Worm (Caenorhabditis elegans) whole organism, late embryonic: ENCODE results near the gene fbxb-96.
"Not testable (repeated sequence)": the region's sequence is repeated elsewhere in the genome, so short reads cannot be mapped to it uniquely, and the experiment has no call there.

Experiments
- C08G9.2 ChIP-seq: sonication (generic microtip); optimal IDR thresholded peaks from 2 replicates; lab custom pipeline; 2016; ENCODE audit warnings: mild to moderate bottlenecking, missing genetic modification characterization, moderate library complexity, missing compliant biosample characterization
- F13H6.1 ChIP-seq: sonication (generic microtip); optimal IDR thresholded peaks from 2 replicates; lab custom pipeline; 2016; ENCODE audit warnings: missing genetic modification characterization, missing compliant biosample characterization
- K02D7.2 ChIP-seq: sonication (generic microtip); optimal IDR thresholded peaks from 2 replicates; lab custom pipeline; 2017; ENCODE audit warnings: mild to moderate bottlenecking, missing genetic modification characterization, missing compliant biosample characterization
- T23F11.4 ChIP-seq: fragments of 200-800 bp; sonication (Bioruptor generic); optimal IDR thresholded peaks from 2 replicates; lab custom pipeline; 2018; ENCODE audit warnings: mild to moderate bottlenecking, missing genetic modification characterization, missing compliant biosample characterization
- Y22D7AL.16 ChIP-seq: sonication (generic microtip); optimal IDR thresholded peaks from 2 replicates; lab custom pipeline; 2016; ENCODE audit warnings: missing genetic modification characterization, missing compliant biosample characterization
- ahr-1 ChIP-seq: sonication (generic microtip); optimal IDR thresholded peaks from 2 replicates; lab custom pipeline; 2016; ENCODE audit warnings: missing genetic modification characterization, missing compliant biosample characterization
- ama-1 ChIP-seq: fragments of 150-350 bp; optimal IDR thresholded peaks from 2 replicates; lab custom pipeline; 2014
- ceh-19 ChIP-seq: fragments of 200-800 bp; sonication (Bioruptor generic); optimal IDR thresholded peaks from 2 replicates; lab custom pipeline; 2018; ENCODE audit warnings: mild to moderate bottlenecking, missing genetic modification characterization, missing compliant biosample characterization
- ceh-2 ChIP-seq: sonication (generic microtip); optimal IDR thresholded peaks from 2 replicates; lab custom pipeline; 2016; ENCODE audit warnings: missing genotype, missing genetic modification characterization, missing compliant biosample characterization
- ceh-22 ChIP-seq: sonication (generic microtip); optimal IDR thresholded peaks from 2 replicates; lab custom pipeline; 2017; ENCODE audit warnings: missing biosample characterization, missing genetic modification characterization
- ceh-24 ChIP-seq: sonication (generic microtip); optimal IDR thresholded peaks from 2 replicates; lab custom pipeline; 2016; ENCODE audit warnings: mild to moderate bottlenecking, missing genetic modification characterization, missing compliant biosample characterization
- ceh-30 ChIP-seq: fragments of 150-350 bp; optimal IDR thresholded peaks from 2 replicates; lab custom pipeline; 2014; ENCODE audit warnings: missing biosample characterization, missing genetic modification characterization
- ceh-31 ChIP-seq: sonication (generic microtip); optimal IDR thresholded peaks from 2 replicates; lab custom pipeline; 2016; ENCODE audit warnings: missing genetic modification characterization, missing compliant biosample characterization
- ceh-45 ChIP-seq: fragments of 200-800 bp; sonication (Bioruptor generic); IDR thresholded peaks from 2 replicates; pipeline ENCODE4 v1.3.6; 2022; ENCODE audit warnings: missing genetic modification reagents, missing genetic modification characterization, missing compliant biosample characterization
- ceh-6 ChIP-seq: fragments of 200-800 bp; sonication (Bioruptor generic); optimal IDR thresholded peaks from 2 replicates; lab custom pipeline; 2018; ENCODE audit warnings: mild to moderate bottlenecking, missing genetic modification characterization, missing compliant biosample characterization
- che-1 ChIP-seq: sonication (generic microtip); optimal IDR thresholded peaks from 2 replicates; lab custom pipeline; 2016; ENCODE audit warnings: mild to moderate bottlenecking, missing genetic modification characterization, missing compliant biosample characterization
- dmd-4 ChIP-seq: sonication (generic microtip); optimal IDR thresholded peaks from 2 replicates; lab custom pipeline; 2016; ENCODE audit warnings: borderline replicate concordance, missing genetic modification characterization, missing compliant biosample characterization
- dve-1 ChIP-seq: sonication (generic microtip); optimal IDR thresholded peaks from 2 replicates; lab custom pipeline; 2017; ENCODE audit warnings: antibody characterized with exemption, mild to moderate bottlenecking, missing genetic modification characterization, missing compliant biosample characterization
- elt-2 ChIP-seq: sonication (generic microtip); optimal IDR thresholded peaks from 2 replicates; lab custom pipeline; 2016; ENCODE audit warnings: missing genetic modification reagents, missing genetic modification characterization, missing compliant biosample characterization
- fkh-6 ChIP-seq: sonication (generic microtip); optimal IDR thresholded peaks from 2 replicates; lab custom pipeline; 2016; ENCODE audit warnings: missing genetic modification characterization, missing compliant biosample characterization
- gmeb-2 ChIP-seq: sonication (generic microtip); optimal IDR thresholded peaks from 2 replicates; lab custom pipeline; 2016; ENCODE audit warnings: missing genetic modification characterization, inconsistent platforms, missing compliant biosample characterization
- hlh-13 ChIP-seq: fragments of 200-800 bp; sonication (Bioruptor generic); optimal IDR thresholded peaks from 2 replicates; lab custom pipeline; 2018; ENCODE audit warnings: mild to moderate bottlenecking, missing genetic modification characterization, missing compliant biosample characterization
- hlh-8 ChIP-seq: sonication (generic microtip); optimal IDR thresholded peaks from 2 replicates; lab custom pipeline; 2016; ENCODE audit warnings: missing genotype, missing genetic modification characterization, missing compliant biosample characterization
- lin-11 ChIP-seq: fragments of 200-800 bp; sonication (Bioruptor generic); optimal IDR thresholded peaks from 2 replicates; lab custom pipeline; 2018; ENCODE audit warnings: mild to moderate bottlenecking, missing genetic modification characterization, missing compliant biosample characterization
- madf-2 ChIP-seq: sonication (generic microtip); optimal IDR thresholded peaks from 2 replicates; lab custom pipeline; 2017; ENCODE audit warnings: missing genetic modification characterization, missing compliant biosample characterization
- mec-3 ChIP-seq: sonication (generic microtip); optimal IDR thresholded peaks from 2 replicates; lab custom pipeline; 2016; ENCODE audit warnings: borderline replicate concordance, missing genetic modification characterization, missing compliant biosample characterization
- nhr-11 ChIP-seq: fragments of 150-350 bp; optimal IDR thresholded peaks from 2 replicates; lab custom pipeline; 2014; ENCODE audit warnings: missing biosample characterization, missing genetic modification characterization
- nhr-232 ChIP-seq: sonication (generic microtip); optimal IDR thresholded peaks from 2 replicates; lab custom pipeline; 2016; ENCODE audit warnings: missing genetic modification characterization, missing compliant biosample characterization
- odd-2 ChIP-seq: sonication (generic microtip); optimal IDR thresholded peaks from 2 replicates; lab custom pipeline; 2017; ENCODE audit warnings: antibody characterized with exemption, mild to moderate bottlenecking, missing genetic modification characterization, missing compliant biosample characterization
- pha-2 ChIP-seq: sonication (generic microtip); optimal IDR thresholded peaks from 2 replicates; lab custom pipeline; 2017; ENCODE audit warnings: mild to moderate bottlenecking, missing genetic modification characterization, missing compliant biosample characterization
- pqm-1 ChIP-seq: sonication (generic microtip); optimal IDR thresholded peaks from 2 replicates; lab custom pipeline; 2016; ENCODE audit warnings: missing genetic modification characterization, missing compliant biosample characterization
- pros-1 ChIP-seq: fragments of 150-350 bp; optimal IDR thresholded peaks from 2 replicates; lab custom pipeline; 2014; ENCODE audit warnings: missing biosample characterization, missing genetic modification reagents, missing genetic modification characterization
- sox-2 ChIP-seq: fragments of 200-800 bp; sonication (Bioruptor generic); IDR thresholded peaks from 2 replicates; pipeline ENCODE4 v1.3.6; 2022; ENCODE audit warnings: missing genetic modification reagents, missing genetic modification characterization, missing compliant biosample characterization
- sox-4 ChIP-seq: sonication (generic microtip); optimal IDR thresholded peaks from 2 replicates; lab custom pipeline; 2017; ENCODE audit warnings: mild to moderate bottlenecking, missing genetic modification characterization, inconsistent platforms, missing compliant biosample characterization
- syd-9 ChIP-seq: sonication (generic microtip); optimal IDR thresholded peaks from 2 replicates; lab custom pipeline; 2016; ENCODE audit warnings: mild to moderate bottlenecking, missing genetic modification characterization, moderate library complexity, missing compliant biosample characterization
- tbx-2 ChIP-seq: sonication (generic microtip); optimal IDR thresholded peaks from 2 replicates; lab custom pipeline; 2016; ENCODE audit warnings: missing genetic modification characterization, missing compliant biosample characterization
- tbx-7 ChIP-seq: sonication (generic microtip); optimal IDR thresholded peaks from 2 replicates; lab custom pipeline; 2016; ENCODE audit warnings: missing genotype, missing genetic modification characterization, missing compliant biosample characterization
- ttx-3 ChIP-seq: sonication (generic microtip); optimal IDR thresholded peaks from 2 replicates; lab custom pipeline; 2016; ENCODE audit warnings: missing genetic modification reagents, missing genetic modification characterization, missing compliant biosample characterization
- zip-5 ChIP-seq: sonication (generic microtip); optimal IDR thresholded peaks from 2 replicates; lab custom pipeline; 2016; ENCODE audit warnings: missing genetic modification characterization, missing compliant biosample characterization

fbxb-96 gene

DNA sequence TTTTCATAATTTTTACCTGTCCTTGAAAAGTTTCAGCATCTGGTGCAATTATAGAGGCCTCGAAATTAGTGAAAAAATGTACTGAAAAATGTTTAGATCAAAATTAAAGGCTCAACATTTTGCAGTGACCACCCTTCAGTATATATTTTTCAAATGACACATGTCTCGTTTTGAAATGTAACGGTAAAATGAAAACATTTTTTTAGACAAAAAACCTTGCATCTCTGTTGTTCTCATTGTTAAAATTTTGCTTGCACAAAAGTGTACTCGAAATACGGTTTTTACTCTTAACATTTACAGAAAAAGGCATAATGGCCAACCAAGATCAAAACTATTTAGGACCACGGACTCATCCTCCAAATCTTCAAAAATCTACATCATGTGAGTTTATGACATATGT is 25.9 kb downstream of the fbxb-96 start, which contains the start of gene math-41:
Gene math-41, plus strand, starts transcription at position 301 of the 400 bp plus-strand sequence.
- not testable (repeated sequence) for TF ChIP-seq K02D7.2 (tag; lab: Kevin White, UChicago); ceh-6; hlh-13
- TF ChIP-seq, all 69 proteins: peak for 0; not testable (repeated sequence) for 69

- TF ChIP-seq nhr-232 (no peak), hlh-8 (tag; lab: Kevin White, UChicago) (no peak), Y22D7AL.16 (tag; lab: Kevin White, UChicago) (no peak), tbx-7 (tag; lab: Kevin White, UChicago) (no peak), odd-2 (tag; lab: Kevin White, UChicago) (no peak), syd-9 (no peak), lin-11 (tag; lab: Kevin White, UChicago) (no peak), ceh-19 (no peak), madf-2 (tag; lab: Kevin White, UChicago) (no peak), fkh-6 (tag; lab: Kevin White, UChicago) (no peak), gmeb-2 (tag; lab: Kevin White, UChicago) (no peak), sox-2 (GFP tag; lab: Robert Waterston, UW) (no peak), dmd-4 (tag; lab: Kevin White, UChicago) (no peak), ceh-2 (tag; lab: Kevin White, UChicago) (no peak), ceh-45 (GFP tag; lab: Robert Waterston, UW) (no peak), T23F11.4 (GFP tag; lab: Kevin White, UChicago) (no peak), zip-5 (tag; lab: Kevin White, UChicago) (no peak), sox-4 (tag; lab: Kevin White, UChicago) (no peak), ceh-22 (tag; lab: Kevin White, UChicago) (no peak), tbx-2 (tag; lab: Kevin White, UChicago) (no peak)
- TF ChIP-seq, all 69 proteins: peak for 0
These were observed 29.4 kb downstream of the fbxb-96 start, which contains the start of gene fbxa-3 for ce11 chrII:1820774-1821173. Gene fbxa-3, minus strand, starts transcription at chrII:1820874.

DNA sequence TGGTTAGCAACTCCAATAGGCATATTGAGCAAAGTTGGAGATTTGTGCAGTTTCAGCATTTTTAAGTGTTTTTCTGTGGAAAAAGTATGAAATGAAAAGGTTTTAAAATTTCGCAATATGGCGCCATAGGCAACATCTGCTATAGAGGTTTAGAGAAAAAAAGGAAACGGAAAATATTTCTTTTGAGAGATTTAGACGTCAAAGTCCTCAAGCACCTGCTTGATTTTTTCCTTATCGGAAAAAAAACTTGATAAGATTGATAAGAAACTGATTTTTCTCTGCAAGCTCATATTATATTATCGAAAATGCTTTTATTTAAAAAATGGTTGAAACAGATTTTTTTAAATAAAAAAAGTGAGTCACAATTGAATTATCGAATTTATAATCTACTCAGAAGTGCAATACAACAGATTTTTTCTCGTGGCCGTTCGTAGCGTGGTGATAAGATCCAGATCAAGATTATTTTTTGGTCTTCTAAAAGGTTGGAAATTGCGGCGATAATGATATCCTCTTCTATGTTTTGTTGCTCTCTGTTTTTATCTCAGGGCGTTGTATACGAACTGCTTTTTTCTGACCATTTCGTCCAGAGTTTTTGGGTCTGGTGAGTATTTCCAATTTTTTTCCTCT is 30.1 kb downstream of the fbxb-96 start, which contains the start of gene fbxc-19:
Gene fbxc-19, plus strand, starts transcription at position 536 of the 627 bp plus-strand sequence.
- TF ChIP-seq pha-2 (tag; lab: Kevin White, UChicago) (no peak), elt-2 (tag; lab: Kevin White, UChicago) (peak; percentile 87), dve-1 (tag; lab: Kevin White, UChicago) (peak; percentile 12), pqm-1 (tag; lab: Kevin White, UChicago) (no peak)
- TF ChIP-seq, all 69 proteins: peak for 2

DNA sequence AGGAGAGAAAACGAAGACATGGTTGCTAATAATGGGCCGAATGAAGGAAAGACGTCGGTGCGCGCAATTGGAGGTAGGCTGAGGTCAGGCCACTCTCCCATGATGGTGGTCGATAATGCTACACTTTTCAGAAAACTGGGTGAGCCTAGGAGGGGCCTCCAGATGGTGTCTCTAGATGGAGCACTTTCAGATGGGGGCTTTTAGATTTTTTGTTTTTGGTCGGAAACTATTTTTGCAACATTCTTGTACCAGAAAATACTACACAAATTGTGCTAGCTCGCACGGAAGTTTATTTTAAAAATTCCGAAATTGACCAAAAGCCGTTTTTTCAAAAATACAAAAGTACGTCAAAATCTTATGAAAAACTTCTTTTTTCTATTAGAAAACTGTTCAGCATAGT is 31.9 kb downstream of the fbxb-96 start, which contains the start of gene fbxb-10:
Gene fbxb-10, minus strand, starts transcription at position 101 of the 400 bp plus-strand sequence.
- TF ChIP-seq ttx-3 (tag; lab: Kevin White, UChicago) (no peak), mec-3 (no peak), ahr-1 (tag; lab: Kevin White, UChicago) (no peak), ceh-31 (tag; lab: Kevin White, UChicago) (no peak), K02D7.2 (tag; lab: Kevin White, UChicago) (no peak), C08G9.2 (tag; lab: Kevin White, UChicago) (no peak), F13H6.1 (no peak), ceh-24 (tag; lab: Kevin White, UChicago) (no peak), ceh-30 (tag; lab: Kevin White, UChicago) (no peak), pros-1 (tag; lab: Kevin White, UChicago) (no peak), syd-9 (no peak), nhr-11 (tag; lab: Kevin White, UChicago) (no peak), che-1 (tag; lab: Kevin White, UChicago) (no peak), ama-1 (lab: Kevin White, UChicago) (no peak)
